Worm (Caenorhabditis elegans): ENCODE results near the gene C01G12.16.

DNA sequence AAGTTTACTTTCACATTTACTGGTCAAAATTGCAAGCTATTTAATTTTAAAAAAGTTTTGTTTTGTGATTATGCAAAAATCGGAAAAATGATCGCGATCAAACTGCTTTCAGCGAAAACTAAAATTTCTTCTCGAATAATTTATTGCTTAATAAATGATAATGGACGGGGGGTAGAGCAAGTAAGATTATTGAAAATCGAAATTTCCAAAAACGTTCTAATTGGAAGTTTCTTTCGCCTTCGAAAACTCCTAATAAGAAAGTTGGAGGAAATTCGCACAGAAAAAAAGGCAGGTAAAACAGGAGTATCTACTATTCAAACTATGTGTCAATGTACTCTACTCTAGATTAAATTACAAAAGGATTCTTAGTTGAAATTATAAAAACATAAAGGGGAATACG is 11.2 kb downstream of the C01G12.16 start:
- TF ChIP-seq ceh-14 (tag; optimal IDR thresholded peaks at IDR 0.05) (no peak), K09A11.1 (tag; optimal IDR thresholded peaks at IDR 0.05; ENCODE audit: insufficient read depth) (no peak), pros-1 (tag; optimal IDR thresholded peaks at IDR 0.05) (no peak), sox-4 (tag; optimal IDR thresholded peaks at IDR 0.05) (no peak), pha-4 (tag; optimal IDR thresholded peaks at IDR 0.05) (no peak), lin-11 (tag; optimal IDR thresholded peaks at IDR 0.05) (no peak), fkh-10 (GFP tag; optimal IDR thresholded peaks at IDR 0.05) (no peak), ztf-16 (tag; optimal IDR thresholded peaks at IDR 0.05) (no peak), ama-1 (optimal IDR thresholded peaks at IDR 0.05) (no peak), pqm-1 (tag; optimal IDR thresholded peaks at IDR 0.05) (no peak), dve-1 (tag; optimal IDR thresholded peaks at IDR 0.05) (no peak), elt-2 (tag; optimal IDR thresholded peaks at IDR 0.05) (no peak)
